Worm (Caenorhabditis elegans) whole organism, L2 larva: ENCODE results near the gene C08F11.7.

Experiments
- C34F6.9 ChIP-seq: fragments of 150-350 bp; optimal IDR thresholded peaks from 2 replicates; lab custom pipeline; 2014; ENCODE audit warnings: missing biosample characterization, missing genetic modification characterization
- R02D3.7 ChIP-seq: fragments of 150-350 bp; optimal IDR thresholded peaks from 2 replicates; lab custom pipeline; 2014; ENCODE audit warnings: missing biosample characterization, missing genetic modification characterization
- Y55F3AM.14 ChIP-seq: fragments of 200-800 bp; sonication (Bioruptor generic); optimal IDR thresholded peaks from 2 replicates; lab custom pipeline; 2018; ENCODE audit warnings: mild to moderate bottlenecking, missing genetic modification characterization, missing compliant biosample characterization
- aly-2 ChIP-seq: fragments of 150-350 bp; optimal IDR thresholded peaks from 2 replicates; lab custom pipeline; 2014; ENCODE audit warnings: missing biosample characterization, missing genetic modification characterization
- ceh-16 ChIP-seq: fragments of 150-350 bp; optimal IDR thresholded peaks from 2 replicates; lab custom pipeline; 2014; ENCODE audit warnings: missing biosample characterization, missing genetic modification characterization
- ceh-82 ChIP-seq: fragments of 150-350 bp; optimal IDR thresholded peaks from 2 replicates; lab custom pipeline; 2014; ENCODE audit warnings: missing biosample characterization, missing genetic modification characterization
- elt-1 ChIP-seq: fragments of 150-350 bp; optimal IDR thresholded peaks from 2 replicates; lab custom pipeline; 2014; ENCODE audit warnings: missing biosample characterization, missing genetic modification characterization
- fos-1 ChIP-seq: fragments of 150-350 bp; optimal IDR thresholded peaks from 2 replicates; lab custom pipeline; 2014; ENCODE audit warnings: missing biosample characterization, missing genetic modification characterization
- gmeb-1 ChIP-seq: fragments of 150-350 bp; optimal IDR thresholded peaks from 2 replicates; lab custom pipeline; 2014; ENCODE audit warnings: missing biosample characterization, missing genetic modification characterization
- lin-13 ChIP-seq: fragments of 150-350 bp; optimal IDR thresholded peaks from 2 replicates; lab custom pipeline; 2014; ENCODE audit warnings: missing biosample characterization, missing genetic modification reagents, missing genetic modification characterization
- lin-39 ChIP-seq: fragments of 150-350 bp; optimal IDR thresholded peaks from 2 replicates; lab custom pipeline; 2014; ENCODE audit warnings: missing biosample characterization, missing genetic modification reagents, missing genetic modification characterization
- lsy-2 ChIP-seq, 2 experiments: fragments of 150-350 bp in 1 of 2; sonication (generic microtip) in 1 of 2; optimal IDR thresholded peaks; 2 replicates each; lab custom pipeline; 2014 to 2017; ENCODE audit warnings: missing biosample characterization in 2 of 2, missing genetic modification characterization in 2 of 2
- mab-5 ChIP-seq: fragments of 150-350 bp; optimal IDR thresholded peaks from 2 replicates; lab custom pipeline; 2014; ENCODE audit warnings: missing biosample characterization, missing genetic modification characterization
- mbf-1 ChIP-seq: sonication (generic microtip); optimal IDR thresholded peaks from 2 replicates; lab custom pipeline; 2017; ENCODE audit warnings: missing biosample characterization, missing genetic modification characterization
- mdl-1 ChIP-seq, 2 experiments: fragments of 150-350 bp in 1 of 2; sonication (generic microtip) in 1 of 2; optimal IDR thresholded peaks; 2 replicates each; lab custom pipeline; 2017; ENCODE audit warnings: missing biosample characterization in 2 of 2, missing genetic modification characterization in 2 of 2
- nhr-11 ChIP-seq: fragments of 150-350 bp; optimal IDR thresholded peaks from 2 replicates; lab custom pipeline; 2014; ENCODE audit warnings: missing biosample characterization, missing genetic modification characterization
- nhr-129 ChIP-seq: fragments of 150-350 bp; optimal IDR thresholded peaks from 2 replicates; lab custom pipeline; 2014; ENCODE audit warnings: missing biosample characterization, missing genetic modification characterization
- nhr-23 ChIP-seq: fragments of 150-350 bp; optimal IDR thresholded peaks from 2 replicates; lab custom pipeline; 2014; ENCODE audit warnings: missing biosample characterization, missing genetic modification reagents, missing genetic modification characterization
- nhr-237 ChIP-seq: fragments of 150-350 bp; optimal IDR thresholded peaks from 2 replicates; lab custom pipeline; 2014; ENCODE audit warnings: missing biosample characterization, missing genetic modification characterization
- nhr-25 ChIP-seq: fragments of 150-350 bp; sonication (generic microtip); optimal IDR thresholded peaks from 3 replicates; lab custom pipeline; 2014; ENCODE audit warnings: missing biosample characterization, missing genetic modification characterization
- nhr-6 ChIP-seq: fragments of 150-350 bp; optimal IDR thresholded peaks from 2 replicates; lab custom pipeline; 2014; ENCODE audit warnings: missing biosample characterization, missing genetic modification characterization
- nhr-77 ChIP-seq: fragments of 150-350 bp; optimal IDR thresholded peaks from 2 replicates; lab custom pipeline; 2014; ENCODE audit warnings: missing biosample characterization, missing genetic modification characterization
- peb-1 ChIP-seq: fragments of 150-350 bp; optimal IDR thresholded peaks from 2 replicates; lab custom pipeline; 2014; ENCODE audit warnings: missing biosample characterization, missing genetic modification characterization
- sem-4 ChIP-seq: fragments of 150-350 bp; optimal IDR thresholded peaks from 2 replicates; lab custom pipeline; 2014; ENCODE audit warnings: missing biosample characterization, missing genetic modification reagents, missing genetic modification characterization
- sma-3 ChIP-seq: sonication (generic microtip); optimal IDR thresholded peaks from 2 replicates; lab custom pipeline; 2016; ENCODE audit warnings: missing genetic modification reagents, missing genetic modification characterization, missing compliant biosample characterization
- sma-9 ChIP-seq, 2 experiments: fragments of 150-350 bp in 1 of 2; sonication (generic microtip) in 1 of 2; optimal IDR thresholded peaks; 2 replicates each; lab custom pipeline; 2014 to 2016; ENCODE audit warnings: missing genetic modification characterization in 2 of 2, mild to moderate bottlenecking in 1 of 2, missing biosample characterization in 1 of 2, missing compliant biosample characterization in 1 of 2, missing genetic modification reagents in 1 of 2, moderate library complexity in 1 of 2
- snpc-4 ChIP-seq: fragments of 150-350 bp; optimal IDR thresholded peaks from 2 replicates; lab custom pipeline; 2014; ENCODE audit warnings: missing biosample characterization, missing genetic modification characterization
- unc-39 ChIP-seq: fragments of 150-350 bp; optimal IDR thresholded peaks from 2 replicates; lab custom pipeline; 2014; ENCODE audit warnings: missing biosample characterization, missing genetic modification characterization
- unc-55 ChIP-seq: fragments of 150-350 bp; sonication (generic microtip); optimal IDR thresholded peaks from 3 replicates; lab custom pipeline; 2014; ENCODE audit warnings: missing biosample characterization, missing genetic modification reagents, missing genetic modification characterization
- zag-1 ChIP-seq: fragments of 150-350 bp; optimal IDR thresholded peaks from 2 replicates; lab custom pipeline; 2014; ENCODE audit warnings: missing biosample characterization, missing genetic modification characterization
- ztf-11 ChIP-seq: sonication (generic microtip); optimal IDR thresholded peaks from 2 replicates; lab custom pipeline; 2017; ENCODE audit warnings: missing biosample characterization, missing genetic modification characterization
- ztf-4 ChIP-seq: fragments of 150-350 bp; optimal IDR thresholded peaks from 2 replicates; lab custom pipeline; 2014; ENCODE audit warnings: missing biosample characterization, missing genetic modification characterization

C08F11.7 gene

DNA sequence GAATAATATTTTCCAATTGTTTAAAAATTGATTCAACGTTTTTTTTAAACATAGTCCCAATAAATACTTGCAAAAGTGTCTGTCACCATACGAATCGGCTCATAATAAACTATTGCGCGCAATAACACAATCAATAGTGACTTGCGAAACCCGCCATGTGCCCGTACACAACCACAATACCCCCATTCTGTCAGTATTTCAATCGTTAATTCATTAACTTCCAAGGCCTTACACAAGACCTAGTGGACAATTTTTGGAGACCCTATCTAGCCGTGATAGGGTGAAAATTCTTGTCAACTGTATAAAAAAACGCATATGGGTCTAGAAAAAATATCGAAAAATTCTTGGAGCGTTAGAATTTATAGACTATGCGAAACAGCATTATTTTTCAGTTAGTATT is 36.4 kb upstream of the C08F11.7 start:
- no peak for TF ChIP-seq gmeb-1 (tag; lab: Kevin White, UChicago)
- no peak for TF ChIP-seq sem-4
- TF ChIP-seq snpc-4 (tag; lab: Kevin White, UChicago): peak; percentile 60
- no peak for TF ChIP-seq R02D3.7 (tag; lab: Kevin White, UChicago)
- TF ChIP-seq nhr-11 (tag; lab: Kevin White, UChicago): no peak

DNA sequence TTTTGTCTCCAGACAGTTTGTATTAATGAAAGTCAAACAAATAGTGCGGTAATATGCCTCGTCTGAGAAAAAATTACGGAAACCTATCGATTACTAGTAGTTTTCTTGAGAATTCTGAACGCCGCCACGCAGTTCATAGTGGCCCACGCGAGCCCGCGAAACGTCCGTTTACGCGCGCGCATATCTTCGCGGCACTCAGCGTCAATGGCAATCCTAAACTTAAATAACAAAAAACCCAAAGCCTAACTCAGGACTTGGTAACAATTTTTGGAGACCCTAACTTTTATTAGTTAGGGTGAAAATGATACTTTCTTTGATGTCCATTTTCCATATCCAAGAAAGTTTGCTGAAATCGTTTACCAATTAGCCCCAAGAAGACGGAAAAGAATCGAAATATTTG is 35.6 kb upstream of the C08F11.7 start:
- TF ChIP-seq unc-55 (GFP tag; lab: Kevin White, UChicago) (no peak), sma-3 (GFP tag; lab: Kevin White, UChicago) (no peak), peb-1 (tag; lab: Kevin White, UChicago) (no peak), nhr-77 (tag; lab: Kevin White, UChicago) (no peak), zag-1 (tag; lab: Kevin White, UChicago) (no peak), nhr-6 (tag; lab: Kevin White, UChicago) (no peak), ceh-82 (tag; lab: Kevin White, UChicago) (no peak), nhr-129 (no peak), ceh-16 (no peak), elt-1 (no peak)

DNA sequence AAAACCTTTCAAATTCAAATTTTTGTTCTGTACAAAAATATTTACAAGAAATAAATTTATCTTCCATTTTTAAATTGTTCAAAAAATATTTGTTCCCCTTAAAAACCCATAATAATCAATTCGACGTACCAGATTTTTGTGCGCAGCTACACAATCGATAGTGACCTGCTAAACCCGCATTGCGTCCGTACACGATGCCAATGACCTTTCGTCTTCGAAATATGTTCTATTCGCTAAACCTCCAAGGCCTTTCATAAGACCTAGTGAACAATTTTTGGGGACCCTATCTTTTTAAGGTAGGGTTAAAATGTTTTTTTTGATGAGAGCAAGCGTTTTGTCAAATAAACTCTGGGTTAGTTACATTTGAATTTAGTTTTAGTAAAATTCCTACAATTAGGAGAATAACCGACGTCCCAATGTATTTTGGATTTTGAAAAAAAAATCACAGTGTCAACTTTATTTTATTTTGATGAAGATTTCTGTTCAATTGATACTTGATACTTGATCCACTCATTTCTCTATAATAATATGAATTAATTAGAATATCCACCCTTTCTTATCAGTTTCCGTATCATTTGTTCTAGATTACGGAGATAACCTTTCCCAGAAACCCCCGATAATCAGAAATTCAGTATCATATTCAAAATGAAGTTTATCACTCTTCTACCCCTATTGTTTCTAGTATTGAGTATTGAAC is 35.0 kb upstream of the C08F11.7 start, which contains the start of gene Y45F10B.59:
TSS of gene Y45F10B.59 (plus strand) at position 647 of the 697 bp plus-strand sequence.
- no peak for TF ChIP-seq mab-5 (tag; lab: Kevin White, UChicago)
- no peak for TF ChIP-seq lin-13 (GFP tag; lab: Kevin White, UChicago)
- TF ChIP-seq snpc-4 (tag; lab: Kevin White, UChicago): peak; percentile 60

DNA sequence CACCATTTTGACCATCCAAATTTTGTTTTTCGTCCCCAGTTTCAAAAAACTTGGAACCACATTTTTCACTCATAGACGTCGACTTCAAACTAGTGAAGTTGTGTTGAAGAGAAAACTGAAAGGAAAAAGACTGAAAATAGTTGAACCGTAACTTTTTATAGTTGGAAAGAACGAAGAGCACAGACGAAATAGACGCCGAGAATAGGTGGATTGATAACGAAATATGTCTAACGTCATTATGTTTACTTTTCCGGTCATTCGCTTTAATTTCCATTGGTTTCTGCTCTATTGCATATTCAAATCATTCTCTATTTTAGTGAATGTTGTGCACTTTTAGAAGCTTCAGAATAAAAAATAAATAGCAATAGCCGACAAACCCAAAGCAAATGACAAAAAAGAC is 27.3 kb upstream of the C08F11.7 start, which contains the start of gene C08F11.13:
TSS of gene C08F11.13 (minus strand) at position 138 of the 400 bp plus-strand sequence.
- TF ChIP-seq unc-55 (GFP tag; lab: Kevin White, UChicago) (no peak), sma-3 (GFP tag; lab: Kevin White, UChicago) (no peak), elt-1 (no peak), fos-1 (tag; lab: Kevin White, UChicago) (peak; percentile 43), nhr-77 (tag; lab: Kevin White, UChicago) (no peak), gmeb-1 (tag; lab: Kevin White, UChicago) (peak; percentile 18), nhr-23 (tag; lab: Kevin White, UChicago) (no peak), sma-9 (GFP tag; optimal IDR thresholded peaks at IDR 0.05; lab: Kevin White, UChicago) (peak; percentile 60), sma-9 (tag; optimal IDR thresholded peaks at IDR 0.05; lab: Kevin White, UChicago) (no peak), mbf-1 (tag; lab: Kevin White, UChicago) (no peak), lsy-2 (tag; optimal IDR thresholded peaks at IDR 0.05; lab: Kevin White, UChicago) (no peak), nhr-129 (peak; percentile 12), nhr-11 (tag; lab: Kevin White, UChicago) (no peak)

DNA sequence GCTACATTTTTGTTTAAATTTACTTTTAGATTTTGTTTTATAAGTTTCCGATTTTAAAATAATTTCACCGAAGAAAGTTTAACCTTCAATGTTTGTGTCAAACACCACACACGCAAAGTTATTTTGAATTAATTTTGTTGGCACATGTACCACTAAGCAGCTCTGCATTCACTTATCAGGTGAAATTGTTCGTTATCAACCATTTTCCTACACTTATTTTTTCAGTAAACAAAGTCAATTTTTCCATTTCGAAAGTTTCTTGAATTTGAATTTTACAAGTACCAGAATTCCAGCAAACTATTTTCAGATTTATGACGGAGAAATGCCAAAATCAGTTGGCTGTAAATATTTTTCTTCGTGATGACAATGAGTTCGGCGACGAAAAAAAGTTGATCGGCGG is 17.9 kb upstream of the C08F11.7 start, which contains the start of gene C08F11.3:
TSS of gene C08F11.3 (plus strand) at position 301 of the 400 bp plus-strand sequence.
- TF ChIP-seq ztf-4 (tag; lab: Kevin White, UChicago): no peak
- TF ChIP-seq lsy-2 (tag; optimal IDR thresholded peaks at IDR 0.05; lab: Kevin White, UChicago): no peak
- no peak for TF ChIP-seq ztf-11 (tag; lab: Kevin White, UChicago)
- no peak for TF ChIP-seq ceh-82 (tag; lab: Kevin White, UChicago)
- no peak for TF ChIP-seq peb-1 (tag; lab: Kevin White, UChicago)
- no peak for TF ChIP-seq sma-9 (GFP tag; optimal IDR thresholded peaks at IDR 0.05; lab: Kevin White, UChicago)
- no peak for TF ChIP-seq sma-9 (tag; optimal IDR thresholded peaks at IDR 0.05; lab: Kevin White, UChicago)
- TF ChIP-seq mdl-1 (tag; optimal IDR thresholded peaks at IDR 0.05; lab: Kevin White, UChicago): no peak
- TF ChIP-seq, all 48 proteins: peak for 0

DNA sequence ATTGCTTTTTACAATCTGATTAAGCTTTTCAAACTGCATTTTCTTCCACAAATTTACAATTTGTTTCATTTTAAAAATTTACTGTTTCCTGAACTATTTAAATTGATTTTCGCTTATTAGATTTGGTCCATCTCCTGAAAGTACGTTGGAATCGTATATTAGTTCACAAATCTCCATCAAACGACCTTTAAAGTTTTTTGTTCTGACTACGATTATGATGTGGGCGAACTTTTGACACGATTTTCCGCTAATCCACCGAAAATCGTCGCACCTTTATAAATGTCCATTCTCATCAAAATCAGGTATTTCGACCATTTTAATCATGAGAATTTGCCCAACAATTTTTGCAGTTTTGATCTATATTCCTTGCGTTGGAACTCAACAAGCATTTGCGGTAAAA is 13.5 kb upstream of the C08F11.7 start, which contains the start of gene C08F11.1:
TSS of gene C08F11.1 (plus strand) at position 301 of the 400 bp plus-strand sequence.
- no peak for TF ChIP-seq gmeb-1 (tag; lab: Kevin White, UChicago)
- TF ChIP-seq fos-1 (tag; lab: Kevin White, UChicago): no peak
- TF ChIP-seq nhr-25 (tag; lab: Kevin White, UChicago): no peak
- no peak for TF ChIP-seq nhr-129
- no peak for TF ChIP-seq mbf-1 (tag; lab: Kevin White, UChicago)
- TF ChIP-seq snpc-4 (tag; lab: Kevin White, UChicago): no peak
- no peak for TF ChIP-seq ceh-82 (tag; lab: Kevin White, UChicago)
- TF ChIP-seq C34F6.9 (tag; lab: Kevin White, UChicago): no peak
- no peak for TF ChIP-seq Y55F3AM.14 (GFP tag; lab: Kevin White, UChicago)
- no peak for TF ChIP-seq aly-2 (tag; lab: Kevin White, UChicago)
- no peak for TF ChIP-seq nhr-237
- no peak for TF ChIP-seq lin-39 (tag; lab: Kevin White, UChicago)
- no peak for TF ChIP-seq unc-39 (tag; lab: Kevin White, UChicago)
